Worm (Caenorhabditis elegans): ENCODE data around the gene srt-44.

Gene srt-44

ce11 chrIV:15103224-15103679, at the start of gene srt-44:
TSS of gene srt-44 (plus strand) at chrIV:15103629.
- TF ChIP-seq unc-62 (GFP tag; optimal IDR thresholded peaks at IDR 0.05): no peak

- no peak for TF ChIP-seq unc-62 (GFP tag; optimal IDR thresholded peaks at IDR 0.05)
These were observed 47.3 kb upstream of the srt-44 start, which contains the start of gene Y41E3.19 for ce11 chrIV:15056081-15056586. TSS of gene Y41E3.19 (plus strand) at chrIV:15056131.

ce11 chrIV:15057994-15058393, 45.4 kb upstream of the srt-44 start, which contains the start of gene Y41E3.13:
TSS of gene Y41E3.13 (plus strand) at chrIV:15058294.
- no peak for TF ChIP-seq unc-62 (GFP tag; optimal IDR thresholded peaks at IDR 0.05)

ce11 chrIV:15063789-15064188, 39.6 kb upstream of the srt-44 start:
- TF ChIP-seq unc-62 (GFP tag; optimal IDR thresholded peaks at IDR 0.05): no peak

- no peak for TF ChIP-seq unc-62 (GFP tag; optimal IDR thresholded peaks at IDR 0.05)
These were observed 37.8 kb upstream of the srt-44 start, which contains the start of gene Y41E3.18 for ce11 chrIV:15065653-15066052. TSS of gene Y41E3.18 (minus strand) at chrIV:15065753.

- TF ChIP-seq unc-62 (GFP tag; optimal IDR thresholded peaks at IDR 0.05): no peak
These were observed 34.6 kb upstream of the srt-44 start, which contains the start of gene srt-48 for ce11 chrIV:15068818-15069217. TSS of gene srt-48 (minus strand) at chrIV:15068918.

ce11 chrIV:15074392-15074791, 29.0 kb upstream of the srt-44 start, which contains the start of gene srt-50:
TSS of gene srt-50 (plus strand) at chrIV:15074692.
- no peak for TF ChIP-seq unc-62 (GFP tag; optimal IDR thresholded peaks at IDR 0.05)

ce11 chrIV:15098294-15098693, 5.1 kb upstream of the srt-44 start, which contains the start of gene srt-49:
TSS of gene srt-49 (minus strand) at chrIV:15098394.
- TF ChIP-seq unc-62 (GFP tag; optimal IDR thresholded peaks at IDR 0.05): no peak

- no peak for TF ChIP-seq unc-62 (GFP tag; optimal IDR thresholded peaks at IDR 0.05)
These were observed 3.8 kb downstream of the srt-44 start for ce11 chrIV:15107218-15107617.

- no peak for TF ChIP-seq unc-62 (GFP tag; optimal IDR thresholded peaks at IDR 0.05)
These were observed 5.0 kb downstream of the srt-44 start, which contains the start of gene M199.2 for ce11 chrIV:15108475-15108874. TSS of gene M199.2 (plus strand) at chrIV:15108775.

- no peak for TF ChIP-seq unc-62 (GFP tag; optimal IDR thresholded peaks at IDR 0.05)
These were observed 9.7 kb downstream of the srt-44 start, which contains the start of gene M199.134 for ce11 chrIV:15113117-15113516. TSS of gene M199.134 (minus strand) at chrIV:15113217.

- no peak for TF ChIP-seq unc-62 (GFP tag; optimal IDR thresholded peaks at IDR 0.05)
These were observed 10.9 kb downstream of the srt-44 start, which contains the start of gene M199.135 for ce11 chrIV:15114324-15114723. TSS of gene M199.135 (plus strand) at chrIV:15114624.

ce11 chrIV:15118390-15118789, 15.0 kb downstream of the srt-44 start, which contains the start of gene M199.136:
TSS of gene M199.136 (plus strand) at chrIV:15118690.
- no peak for TF ChIP-seq unc-62 (GFP tag; optimal IDR thresholded peaks at IDR 0.05)

ce11 chrIV:15119268-15119667, 15.8 kb downstream of the srt-44 start:
- no peak for TF ChIP-seq unc-62 (GFP tag; optimal IDR thresholded peaks at IDR 0.05)

- no peak for TF ChIP-seq unc-62 (GFP tag; optimal IDR thresholded peaks at IDR 0.05)
These were observed 17.3 kb downstream of the srt-44 start, which contains the start of gene clec-189 for ce11 chrIV:15120746-15121145. TSS of gene clec-189 (plus strand) at chrIV:15120837.

ce11 chrIV:15122882-15123281, 19.5 kb downstream of the srt-44 start, which contains the start of gene M199.7:
TSS of gene M199.7 (plus strand) at chrIV:15123182.
- no peak for TF ChIP-seq unc-62 (GFP tag; optimal IDR thresholded peaks at IDR 0.05)

- no peak for TF ChIP-seq unc-62 (GFP tag; optimal IDR thresholded peaks at IDR 0.05)
These were observed 22.6 kb downstream of the srt-44 start, which contains the start of gene clec-190 for ce11 chrIV:15126021-15126420. TSS of gene clec-190 (minus strand) at chrIV:15126121.
